Worm (Caenorhabditis elegans) whole organism, L2 larva: Measurements from ENCODE around the gene glb-30.
A peak's percentile ranks its signal among the peaks of the same experiment; 100 is the strongest.

Experiments used
- R02D3.7 ChIP-seq: fragments of 150-350 bp; optimal IDR thresholded peaks from 2 replicates; lab custom pipeline; 2014; ENCODE audit warnings: missing biosample characterization, missing genetic modification characterization
- Y55F3AM.14 ChIP-seq: fragments of 200-800 bp; sonication (Bioruptor generic); optimal IDR thresholded peaks from 2 replicates; lab custom pipeline; 2018; ENCODE audit warnings: mild to moderate bottlenecking, missing genetic modification characterization, missing compliant biosample characterization
- alr-1 ChIP-seq: fragments of 150-350 bp; optimal IDR thresholded peaks from 2 replicates; lab custom pipeline; 2014; ENCODE audit warnings: missing biosample characterization, missing genetic modification characterization
- aly-2 ChIP-seq: fragments of 150-350 bp; optimal IDR thresholded peaks from 2 replicates; lab custom pipeline; 2014; ENCODE audit warnings: missing biosample characterization, missing genetic modification characterization
- blmp-1 ChIP-seq: sonication (generic microtip); optimal IDR thresholded peaks from 2 replicates; lab custom pipeline; 2017; ENCODE audit warnings: missing genetic modification characterization, mild to moderate bottlenecking, missing compliant biosample characterization, antibody characterized with exemption, moderate library complexity; ENCODE audit not compliant: insufficient read depth
- ceh-16 ChIP-seq: fragments of 150-350 bp; optimal IDR thresholded peaks from 2 replicates; lab custom pipeline; 2014; ENCODE audit warnings: missing biosample characterization, missing genetic modification characterization
- ceh-82 ChIP-seq: fragments of 150-350 bp; optimal IDR thresholded peaks from 2 replicates; lab custom pipeline; 2014; ENCODE audit warnings: missing biosample characterization, missing genetic modification characterization
- crh-2 ChIP-seq: sonication (generic microtip); optimal IDR thresholded peaks from 2 replicates; lab custom pipeline; 2017; ENCODE audit warnings: missing biosample characterization, missing genetic modification characterization
- egl-27 ChIP-seq: sonication (generic microtip); optimal IDR thresholded peaks from 3 replicates; lab custom pipeline; 2017; ENCODE audit warnings: missing biosample characterization, missing genetic modification reagents, missing genetic modification characterization
- elt-1 ChIP-seq: fragments of 150-350 bp; optimal IDR thresholded peaks from 2 replicates; lab custom pipeline; 2014; ENCODE audit warnings: missing biosample characterization, missing genetic modification characterization
- elt-3 ChIP-seq: sonication (generic microtip); optimal IDR thresholded peaks from 2 replicates; lab custom pipeline; 2017; ENCODE audit warnings: missing biosample characterization, missing genetic modification characterization
- fos-1 ChIP-seq: fragments of 150-350 bp; optimal IDR thresholded peaks from 2 replicates; lab custom pipeline; 2014; ENCODE audit warnings: missing biosample characterization, missing genetic modification characterization
- lin-13 ChIP-seq: fragments of 150-350 bp; optimal IDR thresholded peaks from 2 replicates; lab custom pipeline; 2014; ENCODE audit warnings: missing biosample characterization, missing genetic modification reagents, missing genetic modification characterization
- lin-39 ChIP-seq: fragments of 150-350 bp; optimal IDR thresholded peaks from 2 replicates; lab custom pipeline; 2014; ENCODE audit warnings: missing biosample characterization, missing genetic modification reagents, missing genetic modification characterization
- lsy-2 ChIP-seq, 2 experiments: fragments of 150-350 bp in 1 of 2; sonication (generic microtip) in 1 of 2; optimal IDR thresholded peaks; 2 replicates each; lab custom pipeline; 2014 to 2017; ENCODE audit warnings: missing biosample characterization in 2 of 2, missing genetic modification characterization in 2 of 2
- mab-5 ChIP-seq: fragments of 150-350 bp; optimal IDR thresholded peaks from 2 replicates; lab custom pipeline; 2014; ENCODE audit warnings: missing biosample characterization, missing genetic modification characterization
- mbf-1 ChIP-seq: sonication (generic microtip); optimal IDR thresholded peaks from 2 replicates; lab custom pipeline; 2017; ENCODE audit warnings: missing biosample characterization, missing genetic modification characterization
- mdl-1 ChIP-seq, 2 experiments: fragments of 150-350 bp in 1 of 2; sonication (generic microtip) in 1 of 2; optimal IDR thresholded peaks; 2 replicates each; lab custom pipeline; 2017; ENCODE audit warnings: missing biosample characterization in 2 of 2, missing genetic modification characterization in 2 of 2
- nhr-11 ChIP-seq: fragments of 150-350 bp; optimal IDR thresholded peaks from 2 replicates; lab custom pipeline; 2014; ENCODE audit warnings: missing biosample characterization, missing genetic modification characterization
- nhr-12 ChIP-seq: fragments of 150-350 bp; optimal IDR thresholded peaks from 2 replicates; lab custom pipeline; 2014; ENCODE audit warnings: missing biosample characterization, missing genetic modification characterization
- nhr-21 ChIP-seq: fragments of 150-350 bp; optimal IDR thresholded peaks from 2 replicates; lab custom pipeline; 2014; ENCODE audit warnings: missing biosample characterization, missing genetic modification characterization
- nhr-6 ChIP-seq: fragments of 150-350 bp; optimal IDR thresholded peaks from 2 replicates; lab custom pipeline; 2014; ENCODE audit warnings: missing biosample characterization, missing genetic modification characterization
- nhr-77 ChIP-seq: fragments of 150-350 bp; optimal IDR thresholded peaks from 2 replicates; lab custom pipeline; 2014; ENCODE audit warnings: missing biosample characterization, missing genetic modification characterization
- peb-1 ChIP-seq: fragments of 150-350 bp; optimal IDR thresholded peaks from 2 replicates; lab custom pipeline; 2014; ENCODE audit warnings: missing biosample characterization, missing genetic modification characterization
- skn-1 ChIP-seq: sonication (generic microtip); optimal IDR thresholded peaks from 2 replicates; lab custom pipeline; 2017; ENCODE audit warnings: missing biosample characterization, missing genetic modification characterization
- sma-9 ChIP-seq, 2 experiments: fragments of 150-350 bp in 1 of 2; sonication (generic microtip) in 1 of 2; optimal IDR thresholded peaks; 2 replicates each; lab custom pipeline; 2014 to 2016; ENCODE audit warnings: missing genetic modification characterization in 2 of 2, mild to moderate bottlenecking in 1 of 2, missing biosample characterization in 1 of 2, missing compliant biosample characterization in 1 of 2, missing genetic modification reagents in 1 of 2, moderate library complexity in 1 of 2
- snpc-4 ChIP-seq: fragments of 150-350 bp; optimal IDR thresholded peaks from 2 replicates; lab custom pipeline; 2014; ENCODE audit warnings: missing biosample characterization, missing genetic modification characterization
- unc-39 ChIP-seq: fragments of 150-350 bp; optimal IDR thresholded peaks from 2 replicates; lab custom pipeline; 2014; ENCODE audit warnings: missing biosample characterization, missing genetic modification characterization
- unc-62 ChIP-seq: fragments of 150-350 bp; optimal IDR thresholded peaks from 2 replicates; lab custom pipeline; 2014; ENCODE audit warnings: missing biosample characterization, missing genetic modification reagents, missing genetic modification characterization
- zag-1 ChIP-seq: fragments of 150-350 bp; optimal IDR thresholded peaks from 2 replicates; lab custom pipeline; 2014; ENCODE audit warnings: missing biosample characterization, missing genetic modification characterization
- ztf-4 ChIP-seq: fragments of 150-350 bp; optimal IDR thresholded peaks from 2 replicates; lab custom pipeline; 2014; ENCODE audit warnings: missing biosample characterization, missing genetic modification characterization

glb-30 gene

DNA sequence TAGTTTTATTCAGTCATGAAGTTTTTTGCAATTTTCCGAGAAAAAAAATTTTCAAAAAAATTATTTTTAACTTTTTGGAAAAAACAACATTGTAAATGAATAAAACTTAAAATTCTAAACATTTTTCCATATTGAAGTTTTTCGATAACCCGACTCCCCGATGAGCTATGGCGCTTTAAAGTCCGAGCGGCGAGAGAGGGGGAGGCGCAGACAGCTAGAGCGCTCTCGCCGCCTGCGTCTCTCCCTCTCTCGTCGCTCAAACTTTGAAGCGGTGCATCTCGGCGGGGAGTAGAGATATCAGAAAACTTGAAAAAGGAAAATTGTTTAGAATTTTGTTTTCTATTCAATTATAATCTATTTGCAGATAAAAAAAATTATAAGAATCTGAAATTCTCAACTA is 30.1 kb downstream of the glb-30 start:
- no peak for TF ChIP-seq unc-62 (GFP tag; lab: Kevin White, UChicago)
- TF ChIP-seq lsy-2 (tag; optimal IDR thresholded peaks at IDR 0.05; lab: Kevin White, UChicago): no peak
- no peak for TF ChIP-seq nhr-21 (tag; lab: Kevin White, UChicago)
- TF ChIP-seq Y55F3AM.14: no peak
- TF ChIP-seq nhr-11 (tag; lab: Kevin White, UChicago): no peak
- no peak for TF ChIP-seq skn-1 (tag; lab: Kevin White, UChicago)
- TF ChIP-seq zag-1 (tag; lab: Kevin White, UChicago): no peak
- TF ChIP-seq ztf-4: no peak
- TF ChIP-seq ceh-82 (tag; lab: Kevin White, UChicago): no peak
- TF ChIP-seq nhr-12 (tag; lab: Kevin White, UChicago): no peak

DNA sequence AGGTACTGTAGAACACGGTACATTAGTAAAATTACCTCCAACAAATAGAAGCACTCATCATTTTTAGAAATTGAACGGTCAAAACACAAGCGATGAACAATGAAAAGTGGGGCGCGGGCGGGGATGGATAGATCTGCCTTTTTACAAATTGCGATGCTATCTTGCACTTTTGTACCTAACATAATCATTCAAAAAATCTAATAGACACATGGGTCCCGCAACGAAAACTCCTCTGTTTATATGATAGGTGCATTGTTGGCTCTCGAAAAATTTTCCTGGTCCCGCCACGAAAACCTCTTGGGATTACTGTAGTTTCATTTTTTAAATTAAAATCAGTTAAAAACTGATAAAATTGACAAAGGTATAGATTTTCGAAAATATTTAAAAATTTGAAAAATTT is 34.1 kb downstream of the glb-30 start, which contains the start of gene Y22D7AL.11:
Gene Y22D7AL.11, minus strand, starts transcription at position 101 of the 400 bp plus-strand sequence.
- TF ChIP-seq nhr-11 (tag; lab: Kevin White, UChicago) (no peak), elt-1 (tag; lab: Kevin White, UChicago) (no peak), nhr-6 (no peak), mdl-1 (tag; optimal IDR thresholded peaks at IDR 0.05; lab: Kevin White, UChicago) (no peak), ceh-16 (no peak), Y55F3AM.14 (no peak), skn-1 (tag; lab: Kevin White, UChicago) (no peak), peb-1 (tag; lab: Kevin White, UChicago) (no peak), mab-5 (tag; lab: Kevin White, UChicago) (no peak), R02D3.7 (tag; lab: Kevin White, UChicago) (no peak), alr-1 (tag; lab: Kevin White, UChicago) (no peak), zag-1 (tag; lab: Kevin White, UChicago) (no peak), crh-2 (tag; lab: Kevin White, UChicago) (no peak), mbf-1 (tag; lab: Kevin White, UChicago) (no peak), lsy-2 (tag; optimal IDR thresholded peaks at IDR 0.05; lab: Kevin White, UChicago) (no peak), lin-39 (tag; lab: Kevin White, UChicago) (no peak)

DNA sequence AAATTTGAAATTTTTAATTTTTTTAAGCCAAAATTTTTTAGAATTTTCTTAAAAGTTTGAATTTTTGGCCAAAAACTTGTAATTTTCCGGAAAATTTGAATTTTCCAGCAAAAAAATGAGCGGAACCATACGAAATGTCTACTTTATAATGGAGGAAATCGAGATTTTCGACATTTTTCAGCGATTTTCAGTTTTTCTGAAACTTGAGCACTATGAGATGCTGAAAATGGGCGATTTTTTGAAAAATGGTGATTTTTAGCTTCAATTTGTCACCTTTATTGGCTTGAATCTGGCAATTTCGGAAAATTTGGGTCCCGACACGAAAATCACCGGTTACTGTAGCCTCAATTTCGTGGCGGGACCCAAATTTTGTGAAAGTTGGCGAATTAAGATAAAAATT is 41.9 kb downstream of the glb-30 start, which contains the start of gene Y22D7AL.4:
Gene Y22D7AL.4, plus strand, starts transcription at position 109 of the 400 bp plus-strand sequence.
- TF ChIP-seq unc-39: no peak
- no peak for TF ChIP-seq mab-5 (tag; lab: Kevin White, UChicago)
- no peak for TF ChIP-seq blmp-1 (tag; lab: Kevin White, UChicago)

DNA sequence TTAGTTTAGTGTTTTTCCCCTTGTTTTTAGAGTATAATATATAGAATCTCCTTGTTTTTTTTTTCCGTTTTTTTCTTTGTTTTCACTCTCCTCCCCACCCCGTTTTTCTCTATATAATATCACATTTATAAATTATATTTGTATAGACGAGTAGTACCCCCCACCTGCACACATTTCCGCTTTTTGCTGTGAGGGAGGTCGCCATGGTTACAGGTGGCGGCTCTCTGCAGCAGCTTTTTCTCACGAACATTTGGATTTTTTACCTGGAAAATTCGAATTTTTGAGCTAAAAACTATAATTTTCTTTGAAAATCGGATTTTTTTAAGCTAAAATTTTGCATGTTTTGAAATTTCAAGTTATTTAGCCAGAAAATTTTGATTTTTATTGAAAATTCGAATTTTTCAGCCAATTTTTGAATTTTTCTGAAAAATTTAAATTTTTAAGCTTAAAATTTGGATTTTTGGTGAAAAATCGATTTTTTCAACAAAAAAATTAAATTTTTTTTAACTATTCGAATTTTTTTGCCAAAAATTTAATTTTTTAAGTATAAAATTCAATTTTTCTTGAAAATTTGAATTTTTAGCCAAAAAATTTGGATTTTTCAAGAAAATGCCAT is 42.7 kb downstream of the glb-30 start:
- TF ChIP-seq ceh-16: no peak
- no peak for TF ChIP-seq snpc-4 (tag; lab: Kevin White, UChicago)
- TF ChIP-seq ceh-82 (tag; lab: Kevin White, UChicago): no peak
- no peak for TF ChIP-seq nhr-77 (tag; lab: Kevin White, UChicago)
- TF ChIP-seq ztf-4: peak; percentile 38
- no peak for TF ChIP-seq R02D3.7 (tag; lab: Kevin White, UChicago)
- TF ChIP-seq lin-39 (tag; lab: Kevin White, UChicago): no peak

DNA sequence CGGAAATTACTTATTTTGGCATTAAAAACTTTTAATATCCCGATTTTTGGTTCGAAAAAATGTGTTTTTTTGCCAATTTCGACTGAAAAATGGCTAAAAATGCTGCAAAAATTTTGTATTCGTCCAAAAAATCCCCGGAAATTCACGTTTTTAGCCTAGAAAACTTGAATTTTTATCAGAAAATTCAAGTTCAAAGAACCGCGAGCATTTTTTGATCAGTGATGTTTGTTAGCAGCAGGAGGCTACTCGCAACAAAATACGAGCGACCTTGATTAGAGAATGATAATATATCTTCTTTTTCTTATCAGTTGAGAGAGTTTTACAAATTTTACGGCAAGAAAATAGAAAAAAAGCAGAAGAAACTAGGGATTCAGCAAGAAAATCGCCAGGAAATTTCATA is 46.1 kb downstream of the glb-30 start:
- TF ChIP-seq lin-13 (GFP tag; lab: Kevin White, UChicago) (peak; percentile 14), sma-9 (GFP tag; optimal IDR thresholded peaks at IDR 0.05; lab: Kevin White, UChicago) (peak; percentile 62), sma-9 (tag; optimal IDR thresholded peaks at IDR 0.05; lab: Kevin White, UChicago) (no peak), zag-1 (tag; lab: Kevin White, UChicago) (no peak), elt-3 (tag; lab: Kevin White, UChicago) (no peak), nhr-77 (tag; lab: Kevin White, UChicago) (no peak), lin-39 (tag; lab: Kevin White, UChicago) (no peak), aly-2 (no peak), ceh-82 (tag; lab: Kevin White, UChicago) (no peak), crh-2 (tag; lab: Kevin White, UChicago) (peak; percentile 2), snpc-4 (tag; lab: Kevin White, UChicago) (no peak), nhr-11 (tag; lab: Kevin White, UChicago) (no peak), Y55F3AM.14 (no peak), egl-27 (no peak), fos-1 (tag; lab: Kevin White, UChicago) (peak; percentile 45)
- TF ChIP-seq, all 48 proteins: peak for 4
